Fruit fly (Drosophila melanogaster) whole organism, embryonic: Measurements from ENCODE around the gene CG4459.

Experiments used
- Asciz ChIP-seq: fragments of 200-800 bp; sonication (Bioruptor generic); optimal IDR thresholded peaks from 2 replicates; lab custom pipeline; 2017; ENCODE audit warnings: missing biosample characterization, mild to moderate bottlenecking, missing genetic modification characterization, missing genetic modification reagents
- Awh ChIP-seq: fragments of 200-800 bp; sonication (Bioruptor generic); IDR thresholded peaks from 2 replicates; pipeline ENCODE4, ENCODE4 v1.3.6; 2022; ENCODE audit warnings: missing biosample characterization, missing genetic modification characterization
- B-H2 ChIP-seq: fragments of 200-800 bp; sonication (Bioruptor generic); optimal IDR thresholded peaks from 2 replicates; lab custom pipeline; 2018; ENCODE audit warnings: missing biosample characterization, mild to moderate bottlenecking, missing genetic modification characterization
- CG10543 ChIP-seq: fragments of 200-800 bp; sonication (Bioruptor generic); optimal IDR thresholded peaks from 3 replicates; lab custom pipeline; 2017; ENCODE audit warnings: missing biosample characterization, mild to moderate bottlenecking, missing genetic modification characterization, moderate library complexity
- CG12071 ChIP-seq: fragments of 200-800 bp; sonication (Bioruptor generic); optimal IDR thresholded peaks from 3 replicates; lab custom pipeline; 2018; ENCODE audit warnings: missing biosample characterization, mild to moderate bottlenecking, missing genetic modification characterization
- CG13123 ChIP-seq: fragments of 200-800 bp; sonication (Bioruptor generic); optimal IDR thresholded peaks from 2 replicates; lab custom pipeline; 2016; ENCODE audit warnings: missing biosample characterization, missing genetic modification characterization
- CG14667 ChIP-seq: fragments of 200-800 bp; sonication (Bioruptor generic); IDR thresholded peaks from 2 replicates; pipeline ENCODE4 v1.3.6; 2022; ENCODE audit warnings: missing biosample characterization, missing genetic modification characterization
- CG1647 ChIP-seq: fragments of 200-800 bp; sonication (Bioruptor generic); optimal IDR thresholded peaks from 3 replicates; lab custom pipeline; 2016; ENCODE audit warnings: missing biosample characterization, missing genetic modification characterization
- CG17186 ChIP-seq: fragments of 200-800 bp; sonication (Bioruptor generic); optimal IDR thresholded peaks from 3 replicates; lab custom pipeline; 2017; ENCODE audit warnings: missing biosample characterization, missing genetic modification reagents, missing genetic modification characterization
- CG17359 ChIP-seq: fragments of 200-800 bp; sonication (Bioruptor generic); optimal IDR thresholded peaks from 3 replicates; lab custom pipeline; 2018; ENCODE audit warnings: missing biosample characterization, mild to moderate bottlenecking, missing genetic modification characterization, moderate library complexity
- CG1832 ChIP-seq: fragments of 200-800 bp; sonication (Bioruptor generic); optimal IDR thresholded peaks from 2 replicates; lab custom pipeline; 2017; ENCODE audit warnings: missing biosample characterization, mild to moderate bottlenecking, missing genetic modification characterization, inconsistent platforms
- CG30403 ChIP-seq: fragments of 200-800 bp; sonication (Bioruptor generic); optimal IDR thresholded peaks from 3 replicates; lab custom pipeline; 2016; ENCODE audit warnings: missing biosample characterization, missing genetic modification characterization
- CG31441 ChIP-seq: fragments of 200-800 bp; sonication (Bioruptor generic); IDR thresholded peaks from 2 replicates; pipeline ENCODE4 v1.3.6; 2022; ENCODE audit warnings: missing biosample characterization, missing genetic modification characterization
- CG32772 ChIP-seq: fragments of 200-800 bp; sonication (Bioruptor generic); IDR thresholded peaks from 2 replicates; pipeline ENCODE4 v1.3.6; 2022; ENCODE audit warnings: missing biosample characterization, missing genetic modification characterization
- CG34422 ChIP-seq: fragments of 200-800 bp; sonication (Bioruptor generic); IDR thresholded peaks from 3 replicates; pipeline ENCODE4 v1.3.6; 2022; ENCODE audit warnings: missing biosample characterization, missing genetic modification characterization
- CG42726 ChIP-seq: fragments of 200-800 bp; sonication (Bioruptor generic); IDR thresholded peaks from 2 replicates; pipeline ENCODE4 v1.3.6; 2022; ENCODE audit warnings: missing biosample characterization, missing genetic modification characterization; ENCODE audit not compliant: partially characterized antibody
- CG4404 ChIP-seq: fragments of 200-800 bp; sonication (Bioruptor generic); IDR thresholded peaks from 2 replicates; pipeline ENCODE4 v1.3.6; 2022; ENCODE audit warnings: missing biosample characterization, missing genetic modification characterization
- CG6654 ChIP-seq: fragments of 200-800 bp; sonication (Bioruptor generic); optimal IDR thresholded peaks from 2 replicates; lab custom pipeline; 2017; ENCODE audit warnings: missing biosample characterization, mild to moderate bottlenecking, missing genetic modification characterization
- CG6791 ChIP-seq: fragments of 200-800 bp; sonication (Bioruptor generic); IDR thresholded peaks from 3 replicates; pipeline ENCODE4 v1.3.6; 2022; ENCODE audit warnings: missing biosample characterization, missing genetic modification characterization; ENCODE audit not compliant: partially characterized antibody
- CG6854 ChIP-seq: fragments of 200-800 bp; sonication (Bioruptor generic); optimal IDR thresholded peaks from 3 replicates; lab custom pipeline; 2017; ENCODE audit warnings: missing biosample characterization, mild to moderate bottlenecking, missing genetic modification characterization
- CG7357 ChIP-seq: fragments of 200-800 bp; sonication (Bioruptor generic); IDR thresholded peaks from 3 replicates; pipeline ENCODE4 v1.3.6; 2022; ENCODE audit warnings: missing biosample characterization, missing genetic modification characterization
- CG8281 ChIP-seq: fragments of 200-800 bp; sonication (Bioruptor generic); optimal IDR thresholded peaks from 2 replicates; lab custom pipeline; 2018; ENCODE audit warnings: missing biosample characterization, mild to moderate bottlenecking, missing genetic modification characterization, moderate library complexity
- CG8478 ChIP-seq: fragments of >200 bp; optimal IDR thresholded peaks from 2 replicates; lab custom pipeline; 2018
- Dad ChIP-seq: fragments of 200-800 bp; sonication (Bioruptor generic); optimal IDR thresholded peaks from 3 replicates; lab custom pipeline; 2016; ENCODE audit warnings: missing biosample characterization, missing genetic modification characterization
- Deaf1 ChIP-seq: fragments of 200-800 bp; optimal IDR thresholded peaks from 3 replicates; lab custom pipeline; 2019; ENCODE audit warnings: missing biosample characterization, mild to moderate bottlenecking, missing genetic modification characterization, moderate library complexity
- E2f1 ChIP-seq: fragments of 200-800 bp; sonication (Bioruptor generic); IDR thresholded peaks from 2 replicates; pipeline ENCODE4 v1.3.6; 2022; ENCODE audit warnings: missing biosample characterization, missing genetic modification characterization
- Ets65A ChIP-seq: fragments of 200-800 bp; sonication (Bioruptor generic); peaks from one replicate; lab custom pipeline; 2016; ENCODE audit warnings: missing biosample characterization, missing genetic modification characterization
- Kr ChIP-seq: fragments of 200-800 bp; sonication (Bioruptor generic); optimal IDR thresholded peaks from 2 replicates; lab custom pipeline; 2017; ENCODE audit warnings: missing biosample characterization, mild to moderate bottlenecking, missing genetic modification characterization
- Lhr ChIP-seq: fragments of 200-800 bp; sonication (Bioruptor generic); optimal IDR thresholded peaks from 3 replicates; lab custom pipeline; 2017; ENCODE audit warnings: mild to moderate bottlenecking, missing biosample characterization, missing genetic modification reagents, missing genetic modification characterization
- Nf-YB ChIP-seq: fragments of 200-800 bp; sonication (Bioruptor generic); optimal IDR thresholded peaks from 3 replicates; lab custom pipeline; 2019; ENCODE audit warnings: missing biosample characterization, mild to moderate bottlenecking, missing genetic modification characterization, moderate library complexity
- Nf-YC ChIP-seq: fragments of 200-800 bp; optimal IDR thresholded peaks from 3 replicates; lab custom pipeline; 2019; ENCODE audit warnings: missing biosample characterization, mild to moderate bottlenecking, missing genetic modification characterization, moderate library complexity
- Rx ChIP-seq: fragments of 200-800 bp; sonication (Bioruptor generic); IDR thresholded peaks from 2 replicates; pipeline ENCODE4 v1.3.6; 2022; ENCODE audit warnings: missing biosample characterization, missing genetic modification characterization
- Scr ChIP-seq: fragments of 200-800 bp; sonication (Bioruptor generic); IDR thresholded peaks from 2 replicates; pipeline ENCODE4 v1.3.6; 2022; ENCODE audit warnings: missing biosample characterization, missing genetic modification characterization; ENCODE audit not compliant: partially characterized antibody
- Usf ChIP-seq: fragments of 200-800 bp; sonication (Bioruptor generic); optimal IDR thresholded peaks from 2 replicates; lab custom pipeline; 2017; ENCODE audit warnings: missing genotype, missing biosample characterization, missing genetic modification characterization
- ac ChIP-seq: fragments of 200-800 bp; sonication (Bioruptor generic); optimal IDR thresholded peaks from 3 replicates; lab custom pipeline; 2017; ENCODE audit warnings: missing biosample characterization, mild to moderate bottlenecking, missing genetic modification characterization
- ara ChIP-seq: fragments of 200-800 bp; sonication (Bioruptor generic); IDR thresholded peaks from 2 replicates; pipeline ENCODE4 v1.3.6; 2022; ENCODE audit warnings: missing biosample characterization, missing genetic modification characterization
- dimm ChIP-seq: fragments of 200-800 bp; sonication (Bioruptor generic); IDR thresholded peaks from 2 replicates; pipeline ENCODE4 v1.3.6; 2022; ENCODE audit warnings: missing biosample characterization, missing genetic modification characterization
- ewg ChIP-seq: fragments of 200-800 bp; sonication (Bioruptor generic); optimal IDR thresholded peaks from 3 replicates; lab custom pipeline; 2017; ENCODE audit warnings: mild to moderate bottlenecking, missing biosample characterization, missing genetic modification reagents, missing genetic modification characterization
- fd3F ChIP-seq: fragments of 200-800 bp; sonication (Bioruptor generic); optimal IDR thresholded peaks from 2 replicates; lab custom pipeline; 2018; ENCODE audit warnings: missing biosample characterization, mild to moderate bottlenecking, missing genetic modification characterization, moderate library complexity
- her ChIP-seq: fragments of 200-800 bp; sonication (Bioruptor generic); optimal IDR thresholded peaks from 2 replicates; lab custom pipeline; 2016; ENCODE audit warnings: missing biosample characterization, missing genetic modification characterization
- insv ChIP-seq, 2 experiments: fragments of 200-800 bp; sonication (Bioruptor generic); optimal IDR thresholded peaks; 3 replicates each; lab custom pipeline; 2016 to 2018; ENCODE audit warnings: missing biosample characterization in 2 of 2, missing genetic modification characterization in 2 of 2
- otp ChIP-seq: fragments of 200-800 bp; sonication (Bioruptor generic); IDR thresholded peaks from 3 replicates; pipeline ENCODE4, ENCODE4 v1.3.6; 2022; ENCODE audit warnings: missing biosample characterization, missing genetic modification characterization
- pnt ChIP-seq: fragments of 200-800 bp; sonication (Bioruptor generic); optimal IDR thresholded peaks from 3 replicates; lab custom pipeline; 2016; ENCODE audit warnings: missing biosample characterization, missing genetic modification characterization
- prd ChIP-seq, 3 experiments: fragments of >200 bp in 2 of 3; fragments of 200-800 bp in 1 of 3; sonication (Bioruptor generic) in 1 of 3; optimal IDR thresholded peaks in 2 of 3; IDR thresholded peaks in 1 of 3; 2 replicates in 2 of 3; 3 replicates in 1 of 3; pipeline versions ENCODE4 v1.3.6 to Lab custom; 2017 to 2022; ENCODE audit warnings: missing biosample characterization in 1 of 3, missing genetic modification characterization in 1 of 3
- ro ChIP-seq: fragments of 200-800 bp; sonication (Bioruptor generic); IDR thresholded peaks from 2 replicates; pipeline ENCODE4 v1.3.6; 2022; ENCODE audit warnings: missing biosample characterization, missing genetic modification characterization
- run ChIP-seq: fragments of 200-800 bp; sonication (Bioruptor generic); optimal IDR thresholded peaks from 3 replicates; lab custom pipeline; 2018; ENCODE audit warnings: missing biosample characterization, mild to moderate bottlenecking, missing genetic modification characterization
- sens ChIP-seq: fragments of 200-800 bp; sonication (Bioruptor generic); peaks from one replicate; lab custom pipeline; 2016; ENCODE audit warnings: missing biosample characterization, missing genetic modification characterization
- slp2 ChIP-seq: fragments of 200-800 bp; sonication (Bioruptor generic); optimal IDR thresholded peaks from 2 replicates; lab custom pipeline; 2016; ENCODE audit warnings: missing biosample characterization, missing genetic modification characterization
- sr ChIP-seq: fragments of 200-800 bp; sonication (Bioruptor generic); IDR thresholded peaks from 3 replicates; pipeline ENCODE4 v1.3.6; 2022; ENCODE audit warnings: missing biosample characterization, missing genetic modification characterization
- trh ChIP-seq: fragments of 200-800 bp; sonication (Bioruptor generic); optimal IDR thresholded peaks from 2 replicates; lab custom pipeline; 2016; ENCODE audit warnings: missing biosample characterization, missing genetic modification characterization
- wdn ChIP-seq: fragments of 200-800 bp; sonication (Bioruptor generic); IDR thresholded peaks from 2 replicates; pipeline ENCODE4 v1.3.6; 2022; ENCODE audit warnings: missing biosample characterization, missing genetic modification characterization

Gene CG4459

dm6 chr3R:19892046-19892445, 36.4 kb downstream of the CG4459 start (continued):
- no peak for TF ChIP-seq prd (optimal IDR thresholded peaks at IDR 0.05; lab: Kevin White, UChicago)
- TF ChIP-seq prd (GFP tag; IDR thresholded peaks at IDR 0.05; lab: Robert Waterston, UW) = peak; percentile 84
- peak; percentile 71 for TF ChIP-seq Dad (GFP tag; lab: Kevin White, UChicago)
- no peak for TF ChIP-seq CG1832 (GFP tag; lab: Kevin White, UChicago)
- TF ChIP-seq CG7357 (GFP tag; lab: Robert Waterston, UW) = peak; percentile 67; the same call in 2 of the 3 replicates
- TF ChIP-seq Deaf1 (tag; lab: Kevin White, UChicago) = peak; percentile 55
- TF ChIP-seq Usf (GFP tag; lab: Kevin White, UChicago) = peak; percentile 28
- TF ChIP-seq CG6854 (GFP tag; lab: Kevin White, UChicago) = peak; percentile 44
- TF ChIP-seq her = peak; percentile 57
- peak; percentile 83 for TF ChIP-seq CG34422 (GFP tag; lab: Robert Waterston, UW)
- peak; percentile 64 for TF ChIP-seq CG4404 (GFP tag; lab: Robert Waterston, UW)
- no peak for TF ChIP-seq CG13123 (GFP tag; lab: Kevin White, UChicago)
- TF ChIP-seq Awh = 0 out of 2 replicates have a peak, but pooled peaks have one; percentile 30
- no peak for TF ChIP-seq insv (GFP tag; optimal IDR thresholded peaks at IDR 0.05; lab: Kevin White, UChicago)
- no peak for TF ChIP-seq Kr (GFP tag; lab: Kevin White, UChicago)
- peak; percentile 77 for TF ChIP-seq CG31441 (GFP tag; lab: Robert Waterston, UW)
- TF ChIP-seq pnt (GFP tag; lab: Kevin White, UChicago) = peak; percentile 69
- no peak for TF ChIP-seq ewg
- TF ChIP-seq run (tag; lab: Kevin White, UChicago) = no peak
- peak; percentile 49; the same call in 1 of the 2 replicates for TF ChIP-seq dimm
- TF ChIP-seq CG32772 = peak; percentile 66
- 0 out of 2 replicates have a peak, but pooled peaks have one; percentile 25 for TF ChIP-seq Scr (GFP tag; lab: Robert Waterston, UW)
- peak; percentile 56 for TF ChIP-seq fd3F (GFP tag; lab: Kevin White, UChicago)
- peak; percentile 63 for TF ChIP-seq Asciz (GFP tag; lab: Kevin White, UChicago)
- TF ChIP-seq wdn (GFP tag; lab: Robert Waterston, UW) = peak; percentile 59; the same call in 1 of the 2 replicates
- TF ChIP-seq E2f1 (GFP tag; lab: Robert Waterston, UW) = peak; percentile 71
- TF ChIP-seq ara (GFP tag; lab: Robert Waterston, UW) = peak; percentile 56; the same call in 1 of the 2 replicates
- peak; percentile 98 for TF ChIP-seq Ets65A (GFP tag; lab: Kevin White, UChicago)
- TF ChIP-seq CG8281 = peak; percentile 50
- TF ChIP-seq CG42726 = no peak
- peak; percentile 32; the same call in 1 of the 2 replicates for TF ChIP-seq ro
- TF ChIP-seq otp = peak; percentile 74; the same call in 1 of the 3 replicates
- peak; percentile 8 for TF ChIP-seq CG1647 (GFP tag; lab: Kevin White, UChicago)
- TF ChIP-seq CG14667 (GFP tag; lab: Robert Waterston, UW) = peak; percentile 66
- peak; percentile 33 for TF ChIP-seq slp2 (GFP tag; lab: Kevin White, UChicago)
- TF ChIP-seq CG17359 = peak; percentile 69
- TF ChIP-seq CG12071 (GFP tag; lab: Kevin White, UChicago) = peak; percentile 78
- TF ChIP-seq ac (GFP tag; lab: Kevin White, UChicago) = peak; percentile 7
- peak; percentile 66 for TF ChIP-seq CG30403 (GFP tag; lab: Kevin White, UChicago)
- TF ChIP-seq Rx (GFP tag; lab: Robert Waterston, UW) = peak; percentile 53
- TF ChIP-seq CG6791 = no peak
- peak; percentile 77 for TF ChIP-seq CG10543 (GFP tag; lab: Kevin White, UChicago)
- peak; percentile 53 for TF ChIP-seq Nf-YC (tag; lab: Kevin White, UChicago)
- no peak for TF ChIP-seq CG8478 (lab: Kevin White, UChicago)
- peak; percentile 42 for TF ChIP-seq CG6654 (GFP tag; lab: Kevin White, UChicago)
- no peak for TF ChIP-seq sr (GFP tag; lab: Robert Waterston, UW)
- TF ChIP-seq Nf-YB (GFP tag; lab: Kevin White, UChicago) = no peak
- TF ChIP-seq trh (GFP tag; lab: Kevin White, UChicago) = peak; percentile 16
- TF ChIP-seq CG17186 (GFP tag; lab: Kevin White, UChicago) = no peak
- TF ChIP-seq B-H2 (GFP tag; lab: Kevin White, UChicago) = peak; percentile 32
- TF ChIP-seq sens (GFP tag; lab: Kevin White, UChicago) = peak; percentile 96
- TF ChIP-seq Lhr (GFP tag; lab: Kevin White, UChicago) = no peak
